Fruit fly (Drosophila melanogaster) whole organism, wandering third instar larva: Measurements from ENCODE around the gene CG14676.

Experiments
- Dfd ChIP-seq: fragments of >200 bp; optimal IDR thresholded peaks from 2 replicates; lab custom pipeline; 2017; ENCODE audit warnings: missing biosample characterization, missing genetic modification characterization
- brk ChIP-seq: fragments of 200-800 bp; sonication (Bioruptor generic); optimal IDR thresholded peaks from 2 replicates; lab custom pipeline; 2016; ENCODE audit warnings: missing biosample characterization, mild to moderate bottlenecking, missing genetic modification characterization
- usp ChIP-seq: fragments of >200 bp; optimal IDR thresholded peaks from 2 replicates; lab custom pipeline; 2017; ENCODE audit warnings: missing biosample characterization, missing genetic modification characterization

DNA sequence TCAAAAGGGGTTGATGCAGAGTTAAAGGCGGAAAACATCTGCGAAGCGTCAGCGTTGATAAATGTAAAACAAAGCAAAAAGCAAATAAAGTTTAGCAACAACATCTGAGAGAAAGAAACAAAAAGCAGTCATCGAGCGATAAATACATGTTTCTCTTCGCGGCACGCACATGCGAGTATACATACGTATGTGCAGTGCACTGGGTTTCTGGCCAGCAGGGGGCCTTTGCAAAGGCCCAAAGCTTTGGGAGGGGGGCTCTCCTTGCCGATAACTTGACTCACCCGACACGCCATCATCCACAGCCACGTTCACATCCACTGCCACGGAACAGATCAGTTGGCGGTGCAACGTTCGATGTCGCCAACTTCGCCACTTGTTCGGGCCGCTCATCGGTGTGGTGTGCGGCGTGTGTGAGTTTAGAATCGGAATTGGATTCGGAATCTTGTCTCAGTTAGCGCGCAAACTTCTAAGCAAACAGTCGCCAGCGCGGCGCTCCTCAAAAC is 33.8 kb upstream of the CG14676 start, which contains the start of gene CG42675:
- no peak for TF ChIP-seq brk (GFP tag; lab: Kevin White, UChicago)
- no peak for TF ChIP-seq usp (GFP tag; lab: Kevin White, UChicago)
- no peak for TF ChIP-seq Dfd (GFP tag; lab: Kevin White, UChicago)
